Fruit fly (Drosophila melanogaster): ENCODE measurements around the gene CG3345.
A peak's percentile ranks its signal among the peaks of the same experiment; 100 is the strongest.

DNA sequence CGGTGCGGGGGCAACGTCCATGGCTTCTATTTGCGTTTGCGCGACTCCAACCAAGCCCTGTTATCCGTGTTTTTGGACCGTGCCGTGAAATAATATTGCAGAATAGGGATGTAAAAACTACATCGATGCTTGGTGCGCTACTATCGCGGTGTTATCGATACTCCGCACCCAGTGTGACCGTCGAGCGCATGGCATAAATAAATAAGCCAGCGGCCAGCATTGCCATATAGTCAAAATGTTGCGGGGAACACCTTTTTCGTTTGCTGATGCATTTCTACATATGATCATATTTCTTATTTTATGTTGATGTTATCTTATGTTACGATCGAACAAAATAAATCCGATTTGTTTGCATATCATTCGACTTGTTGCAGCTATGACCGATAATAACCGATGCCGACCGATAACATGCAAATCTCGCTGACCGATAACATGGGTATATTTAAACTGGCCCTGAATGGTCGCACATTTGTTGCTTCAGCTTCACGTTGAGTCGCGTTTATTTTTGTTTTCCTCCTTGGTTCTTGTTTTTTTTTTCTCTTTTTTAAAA lies 8.3 kb downstream of the CG3345 start, which contains the start of gene smo:
- peak; percentile 25 for TF ChIP-seq ey (GFP tag; optimal IDR thresholded peaks at IDR 0.05)
- no peak for TF ChIP-seq lola (GFP tag; optimal IDR thresholded peaks at IDR 0.05)

All from whole organism, wandering third instar larva.